Worm (Caenorhabditis elegans) whole organism, L2 larva: ENCODE measurements around the gene T24D5.2.

ENCODE experiments used
- dmd-4 ChIP-seq: sonication (generic microtip); optimal IDR thresholded peaks from 2 replicates; lab custom pipeline; 2017; ENCODE audit warnings: missing biosample characterization, missing genetic modification characterization
- elt-3 ChIP-seq: sonication (generic microtip); optimal IDR thresholded peaks from 2 replicates; lab custom pipeline; 2017; ENCODE audit warnings: missing biosample characterization, missing genetic modification characterization
- lin-11 ChIP-seq: fragments of 150-350 bp; sonication (generic microtip); optimal IDR thresholded peaks from 2 replicates; lab custom pipeline; 2014; ENCODE audit warnings: missing biosample characterization, missing genetic modification characterization, inconsistent platforms, mixed read lengths
- unc-55 ChIP-seq: fragments of 150-350 bp; sonication (generic microtip); optimal IDR thresholded peaks from 3 replicates; lab custom pipeline; 2014; ENCODE audit warnings: missing biosample characterization, missing genetic modification reagents, missing genetic modification characterization

The T24D5.2 gene

DNA sequence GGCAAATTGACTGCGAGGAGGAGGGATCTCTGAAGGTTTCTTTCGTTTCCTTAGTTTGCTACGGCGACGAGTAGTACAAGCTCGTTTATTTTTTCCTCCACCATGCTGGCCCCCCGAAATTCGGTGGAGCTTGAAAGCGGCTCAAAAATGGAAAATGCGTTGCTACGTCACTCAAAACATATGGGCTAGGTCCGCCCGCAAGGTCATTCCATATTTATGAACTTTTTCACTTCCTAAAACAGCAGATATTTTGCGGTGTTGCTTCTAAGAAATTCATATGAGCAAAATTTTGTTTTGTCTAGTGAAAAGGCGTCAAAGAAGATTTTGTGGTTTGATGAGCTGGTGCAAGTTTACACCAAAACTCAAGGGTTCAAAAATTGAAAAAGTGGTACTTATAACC, 51.8 kb downstream of the T24D5.2 start:
- TF ChIP-seq unc-55 (GFP tag; lab: Kevin White, UChicago) (peak; percentile 26), elt-3 (no peak), dmd-4 (tag; lab: Kevin White, UChicago) (no peak), lin-11 (tag; lab: Kevin White, UChicago) (no peak)
